Worm (Caenorhabditis elegans) whole organism, young adult: ENCODE results near the gene act-5.
A peak's percentile ranks its signal among the peaks of the same experiment; 100 is the strongest.

Experiments
- C06A6.2 ChIP-seq: fragments of 200-800 bp; sonication (Bioruptor generic); conservative IDR thresholded peaks from 2 replicates; pipeline ENCODE4 v1.3.6; 2022; ENCODE audit warnings: missing genetic modification characterization, missing compliant biosample characterization
- C17E4.6 ChIP-seq: fragments of 200-800 bp; sonication (Bioruptor generic); IDR thresholded peaks from 2 replicates; pipeline ENCODE4 v1.3.6; 2022; ENCODE audit warnings: missing genetic modification reagents, missing genetic modification characterization, missing compliant biosample characterization
- F10E7.11 ChIP-seq: sonication (generic microtip); optimal IDR thresholded peaks from 2 replicates; lab custom pipeline; 2017; ENCODE audit warnings: mild to moderate bottlenecking, missing genetic modification characterization, moderate library complexity, missing compliant biosample characterization
- F57C9.4 ChIP-seq: sonication (generic microtip); optimal IDR thresholded peaks from 2 replicates; lab custom pipeline; 2017; ENCODE audit warnings: mild to moderate bottlenecking, missing genetic modification characterization, missing compliant biosample characterization
- K11D2.4 ChIP-seq: fragments of 200-800 bp; sonication (Bioruptor generic); IDR thresholded peaks from 2 replicates; pipeline ENCODE4 v1.3.6; 2022; ENCODE audit warnings: missing genetic modification reagents, missing genetic modification characterization, missing compliant biosample characterization
- K12H6.12 ChIP-seq: fragments of 200-800 bp; sonication (Bioruptor generic); optimal IDR thresholded peaks from 2 replicates; lab custom pipeline; 2018; ENCODE audit warnings: mild to moderate bottlenecking, missing genetic modification characterization, missing compliant biosample characterization
- T26A5.8 ChIP-seq: sonication (generic microtip); optimal IDR thresholded peaks from 2 replicates; lab custom pipeline; 2016; ENCODE audit warnings: missing genetic modification characterization, missing compliant biosample characterization
- Y79H2A.3 ChIP-seq: fragments of 200-800 bp; sonication (Bioruptor generic); conservative IDR thresholded peaks from 2 replicates; pipeline ENCODE4 v1.3.6; 2022; ENCODE audit warnings: missing genetic modification reagents, missing genetic modification characterization, missing compliant biosample characterization
- ZK185.1 ChIP-seq: sonication (generic microtip); optimal IDR thresholded peaks from 2 replicates; lab custom pipeline; 2016; ENCODE audit warnings: mild to moderate bottlenecking, missing genetic modification characterization, missing compliant biosample characterization; ENCODE audit not compliant: poor library complexity, severe bottlenecking
- akir-1 ChIP-seq: fragments of 200-800 bp; sonication (Bioruptor generic); optimal IDR thresholded peaks from 2 replicates; lab custom pipeline; 2018; ENCODE audit warnings: mild to moderate bottlenecking, missing genetic modification characterization, moderate library complexity, missing compliant biosample characterization
- ama-1 ChIP-seq, 3 experiments: fragments of 150-350 bp in 1 of 3; sonication (generic microtip) in 2 of 3; optimal IDR thresholded peaks; 2 replicates each; lab custom pipeline; 2014 to 2018; ENCODE audit warnings: missing biosample characterization in 2 of 3, missing genetic modification characterization in 2 of 3, missing genetic modification reagents in 2 of 3
- aptf-2 ChIP-seq: fragments of 200-800 bp; sonication (Bioruptor generic); conservative IDR thresholded peaks from 2 replicates; pipeline ENCODE4 v1.3.6; 2022; ENCODE audit warnings: missing genetic modification reagents, missing genetic modification characterization, missing compliant biosample characterization
- aptf-3 ChIP-seq: fragments of 200-800 bp; sonication (Bioruptor generic); IDR thresholded peaks from 2 replicates; pipeline ENCODE4 v1.3.6; 2022; ENCODE audit warnings: missing genetic modification characterization, missing compliant biosample characterization
- bed-1 ChIP-seq: fragments of 200-800 bp; sonication (Bioruptor generic); IDR thresholded peaks from 2 replicates; pipeline ENCODE4 v1.3.6; 2022; ENCODE audit warnings: missing genetic modification reagents, missing genetic modification characterization, missing compliant biosample characterization
- cebp-1 ChIP-seq, 2 experiments: fragments of 200-800 bp in 1 of 2; sonication (Bioruptor generic) in 1 of 2; sonication (generic microtip) in 1 of 2; IDR thresholded peaks in 1 of 2; optimal IDR thresholded peaks in 1 of 2; 2 replicates each; pipeline versions ENCODE4 v1.3.6 to Lab custom; 2017 to 2022; ENCODE audit warnings: missing compliant biosample characterization in 2 of 2, missing genetic modification characterization in 2 of 2, mild to moderate bottlenecking in 1 of 2, missing genetic modification reagents in 1 of 2, moderate library complexity in 1 of 2
- cebp-2 ChIP-seq: fragments of 200-800 bp; sonication (Bioruptor generic); IDR thresholded peaks from 2 replicates; pipeline ENCODE4 v1.3.6; 2022; ENCODE audit warnings: missing genetic modification characterization, missing compliant biosample characterization
- ceh-40 ChIP-seq: fragments of 200-800 bp; sonication (Bioruptor generic); IDR thresholded peaks from 2 replicates; pipeline ENCODE4 v1.3.6; 2022; ENCODE audit warnings: missing genetic modification characterization, missing compliant biosample characterization
- dpff-1 ChIP-seq: sonication (generic microtip); optimal IDR thresholded peaks from 2 replicates; lab custom pipeline; 2017; ENCODE audit warnings: mild to moderate bottlenecking, missing genetic modification characterization, missing compliant biosample characterization
- dpl-1 ChIP-seq: fragments of 150-350 bp; optimal IDR thresholded peaks from 2 replicates; lab custom pipeline; 2014; ENCODE audit warnings: missing biosample characterization, missing genetic modification reagents, missing genetic modification characterization
- egrh-3 ChIP-seq: fragments of 200-800 bp; sonication (Bioruptor generic); IDR thresholded peaks from 2 replicates; pipeline ENCODE4 v1.3.6; 2022; ENCODE audit warnings: missing genetic modification reagents, missing genetic modification characterization, missing compliant biosample characterization
- ekl-4 ChIP-seq: fragments of 200-800 bp; sonication (Bioruptor generic); IDR thresholded peaks from 2 replicates; pipeline ENCODE4 v1.3.6; 2022; ENCODE audit warnings: missing genetic modification reagents, missing genetic modification characterization, missing compliant biosample characterization
- him-1 ChIP-seq: sonication (generic microtip); optimal IDR thresholded peaks from 2 replicates; lab custom pipeline; 2016; ENCODE audit warnings: missing genotype, missing genetic modification reagents, missing genetic modification characterization, missing compliant biosample characterization
- hmg-20 ChIP-seq: fragments of 200-800 bp; sonication (Bioruptor generic); IDR thresholded peaks from 2 replicates; pipeline ENCODE4 v1.3.6; 2022; ENCODE audit warnings: missing genetic modification reagents, missing genetic modification characterization, missing compliant biosample characterization
- hrde-1 ChIP-seq: sonication (generic microtip); optimal IDR thresholded peaks from 2 replicates; lab custom pipeline; 2016; ENCODE audit warnings: missing genetic modification characterization, mild to moderate bottlenecking, missing compliant biosample characterization, moderate library complexity, missing genotype, missing genetic modification reagents, borderline replicate concordance
- hsf-1 ChIP-seq: fragments of 200-800 bp; sonication (Bioruptor generic); IDR thresholded peaks from 2 replicates; pipeline ENCODE4 v1.3.6; 2022; ENCODE audit warnings: missing genetic modification reagents, missing genetic modification characterization, missing compliant biosample characterization
- lin-26 ChIP-seq: fragments of 200-800 bp; sonication (Bioruptor generic); IDR thresholded peaks from 2 replicates; pipeline ENCODE4 v1.3.6; 2022; ENCODE audit warnings: missing genetic modification reagents, missing genetic modification characterization, missing compliant biosample characterization
- lin-35 ChIP-seq, 3 experiments: fragments of 150-350 bp in 2 of 3; sonication (generic microtip) in 1 of 3; optimal IDR thresholded peaks; 2 replicates each; lab custom pipeline; 2014 to 2018; ENCODE audit warnings: missing biosample characterization in 3 of 3, missing genetic modification characterization in 3 of 3, missing genetic modification reagents in 3 of 3
- lin-40 ChIP-seq: sonication (generic microtip); optimal IDR thresholded peaks from 2 replicates; lab custom pipeline; 2016; ENCODE audit warnings: missing genetic modification characterization, mild to moderate bottlenecking, missing compliant biosample characterization, missing genotype, missing genetic modification reagents
- lsy-27 ChIP-seq: sonication (generic microtip); optimal IDR thresholded peaks from 2 replicates; lab custom pipeline; 2017; ENCODE audit warnings: missing genetic modification characterization, mild to moderate bottlenecking, missing compliant biosample characterization, antibody characterized with exemption, missing genotype, borderline replicate concordance; ENCODE audit not compliant: insufficient read depth
- madf-6 ChIP-seq: fragments of 200-800 bp; sonication (Bioruptor generic); IDR thresholded peaks from 2 replicates; pipeline ENCODE4 v1.3.6; 2022; ENCODE audit warnings: missing genetic modification reagents, missing genetic modification characterization, missing compliant biosample characterization
- nfya-2 ChIP-seq: fragments of 200-800 bp; sonication (Bioruptor generic); IDR thresholded peaks from 2 replicates; pipeline ENCODE4 v1.3.6; 2022; ENCODE audit warnings: missing genetic modification reagents, missing genetic modification characterization, missing compliant biosample characterization
- repo-1 ChIP-seq: sonication (generic microtip); optimal IDR thresholded peaks from 2 replicates; lab custom pipeline; 2017; ENCODE audit warnings: mild to moderate bottlenecking, missing genetic modification characterization, missing compliant biosample characterization
- snpc-1.1 ChIP-seq: sonication (generic microtip); optimal IDR thresholded peaks from 2 replicates; lab custom pipeline; 2017; ENCODE audit warnings: missing genetic modification characterization, mild to moderate bottlenecking, missing compliant biosample characterization, antibody characterized with exemption, moderate library complexity, missing genotype, missing genetic modification reagents; ENCODE audit not compliant: insufficient read depth
- tlf-1 ChIP-seq: fragments of 200-800 bp; sonication (Bioruptor generic); optimal IDR thresholded peaks from 2 replicates; lab custom pipeline; 2018; ENCODE audit warnings: mild to moderate bottlenecking, missing genetic modification characterization, missing compliant biosample characterization
- xnd-1 ChIP-seq: sonication (generic microtip); optimal IDR thresholded peaks from 2 replicates; lab custom pipeline; 2016; ENCODE audit warnings: missing genotype, missing genetic modification reagents, missing genetic modification characterization, missing compliant biosample characterization
- zfh-2 ChIP-seq: fragments of 200-800 bp; sonication (Bioruptor generic); conservative IDR thresholded peaks from 2 replicates; pipeline ENCODE4 v1.3.6; 2022; ENCODE audit warnings: missing genetic modification reagents, missing genetic modification characterization, missing compliant biosample characterization
- ztf-22 ChIP-seq: fragments of 200-800 bp; sonication (Bioruptor generic); optimal IDR thresholded peaks from 2 replicates; lab custom pipeline; 2018; ENCODE audit warnings: mild to moderate bottlenecking, missing genetic modification characterization, moderate library complexity, missing compliant biosample characterization
- ztf-3 ChIP-seq: fragments of 200-800 bp; sonication (Bioruptor generic); optimal IDR thresholded peaks from 2 replicates; lab custom pipeline; 2018; ENCODE audit warnings: mild to moderate bottlenecking, missing genetic modification characterization, missing compliant biosample characterization

act-5 gene

ce11 chrIII:13575610-13576232, 30.1 kb downstream of the act-5 start, which contains the start of gene osm-7:
Gene osm-7, plus strand, starts transcription at chrIII:13576182.
- TF ChIP-seq nfya-2 (no peak), F57C9.4 (tag; lab: Kevin White, UChicago) (no peak), F10E7.11 (no peak), ztf-22 (GFP tag; lab: Kevin White, UChicago) (no peak), lin-35 (GFP tag; optimal IDR thresholded peaks at IDR 0.05; lab: Kevin White, UChicago) (no peak), aptf-3 (GFP tag; lab: Robert Waterston, UW) (no peak), ama-1 (optimal IDR thresholded peaks at IDR 0.05; lab: Kevin White, UChicago) (no peak), ama-1 (GFP tag; optimal IDR thresholded peaks at IDR 0.05; lab: Kevin White, UChicago) (no peak), hsf-1 (no peak), madf-6 (no peak), xnd-1 (tag; lab: Kevin White, UChicago) (no peak), repo-1 (tag; lab: Kevin White, UChicago) (no peak), him-1 (tag; lab: Kevin White, UChicago) (no peak), ZK185.1 (no peak), snpc-1.1 (tag; lab: Kevin White, UChicago) (no peak), dpff-1 (tag; lab: Kevin White, UChicago) (no peak), Y79H2A.3 (GFP tag; lab: Robert Waterston, UW) (no peak), lsy-27 (tag; lab: Kevin White, UChicago) (no peak), hmg-20 (GFP tag; lab: Robert Waterston, UW) (no peak)

ce11 chrIII:13570347-13570746, 35.5 kb downstream of the act-5 start, which contains the start of gene exc-12:
Gene exc-12, minus strand, starts transcription at chrIII:13570447.
- TF ChIP-seq ceh-40 (GFP tag; lab: Robert Waterston, UW) (no peak), ztf-22 (GFP tag; lab: Kevin White, UChicago) (no peak), cebp-2 (GFP tag; lab: Robert Waterston, UW) (no peak)

ce11 chrIII:13565972-13566371, 39.9 kb downstream of the act-5 start:
- TF ChIP-seq akir-1 (GFP tag; lab: Kevin White, UChicago) (no peak), lin-35 (GFP tag; optimal IDR thresholded peaks at IDR 0.05; lab: Kevin White, UChicago) (peak in 1 of 3 experiments; percentile 14), aptf-2 (GFP tag; lab: Robert Waterston, UW) (no peak), hsf-1 (no peak)

- no peak for TF ChIP-seq lin-26 (GFP tag; lab: Robert Waterston, UW)
- no peak for TF ChIP-seq tlf-1 (GFP tag; lab: Kevin White, UChicago)
- TF ChIP-seq zfh-2 (GFP tag; lab: Robert Waterston, UW): peak; percentile 70
- no peak for TF ChIP-seq hrde-1
- peak; percentile 38; the same call in 1 of the 2 replicates for TF ChIP-seq egrh-3
- TF ChIP-seq K12H6.12 (tag; lab: Kevin White, UChicago): peak; percentile 4
- 0 out of 2 replicates have a peak, but pooled peaks have one; percentile 23 for TF ChIP-seq cebp-1 (GFP tag; IDR thresholded peaks at IDR 0.05; lab: Robert Waterston, UW)
- no peak for TF ChIP-seq cebp-1 (tag; optimal IDR thresholded peaks at IDR 0.05; lab: Kevin White, UChicago)
- TF ChIP-seq ekl-4: no peak
- no peak for TF ChIP-seq bed-1 (GFP tag; lab: Robert Waterston, UW)
- TF ChIP-seq C17E4.6: no peak
- no peak for TF ChIP-seq C06A6.2 (GFP tag; lab: Robert Waterston, UW)
- peak; percentile 5 for TF ChIP-seq lin-40 (tag; lab: Kevin White, UChicago)
- TF ChIP-seq K11D2.4 (GFP tag; lab: Robert Waterston, UW): no peak
- no peak for TF ChIP-seq F57C9.4 (tag; lab: Kevin White, UChicago)
- TF ChIP-seq ztf-3 (GFP tag; lab: Kevin White, UChicago): no peak
- TF ChIP-seq T26A5.8 (tag; lab: Kevin White, UChicago): no peak
- TF ChIP-seq dpl-1 (GFP tag; lab: Kevin White, UChicago): no peak
Observed at ce11 chrIII:13564929-13565328, 40.9 kb downstream of the act-5 start, which contains the start of gene aldo-1. Gene aldo-1, minus strand, starts transcription at chrIII:13564937.
